Fruit fly (Drosophila melanogaster) whole organism, embryonic: ENCODE measurements around the gene CG14817.
A peak's percentile ranks its signal among the peaks of the same experiment; 100 is the strongest.

Experiments used
- Abd-B ChIP-seq: fragments of 200-800 bp; sonication (Bioruptor generic); optimal IDR thresholded peaks from 2 replicates; lab custom pipeline; 2018; ENCODE audit warnings: missing biosample characterization, mild to moderate bottlenecking, missing genetic modification characterization, moderate library complexity
- B-H2 ChIP-seq: fragments of 200-800 bp; sonication (Bioruptor generic); optimal IDR thresholded peaks from 2 replicates; lab custom pipeline; 2018; ENCODE audit warnings: missing biosample characterization, mild to moderate bottlenecking, missing genetic modification characterization
- BtbVII ChIP-seq: fragments of 200-800 bp; sonication (Bioruptor generic); optimal IDR thresholded peaks from 3 replicates; lab custom pipeline; 2017; ENCODE audit warnings: missing biosample characterization, mild to moderate bottlenecking, missing genetic modification characterization
- CG11398 ChIP-seq: fragments of 200-800 bp; sonication (Bioruptor generic); optimal IDR thresholded peaks from 2 replicates; lab custom pipeline; 2016; ENCODE audit warnings: missing biosample characterization, missing genetic modification characterization
- CG14050 ChIP-seq: fragments of 200-800 bp; sonication (Bioruptor generic); IDR thresholded peaks from 3 replicates; pipeline ENCODE4 v1.3.6; 2022; ENCODE audit warnings: missing biosample characterization, missing genetic modification characterization
- CG16815 ChIP-seq: fragments of 200-800 bp; sonication (Bioruptor generic); optimal IDR thresholded peaks from 3 replicates; lab custom pipeline; 2017; ENCODE audit warnings: missing biosample characterization, mild to moderate bottlenecking, missing genetic modification characterization
- CG17361 ChIP-seq: fragments of 200-800 bp; sonication (Bioruptor generic); IDR thresholded peaks from 3 replicates; pipeline ENCODE4 v1.3.6; 2022; ENCODE audit warnings: missing biosample characterization, missing genetic modification characterization
- CG17568 ChIP-seq: fragments of 200-800 bp; sonication (Bioruptor generic); optimal IDR thresholded peaks from 2 replicates; lab custom pipeline; 2018; ENCODE audit warnings: missing biosample characterization, mild to moderate bottlenecking, missing genetic modification characterization, moderate library complexity
- CG17802 ChIP-seq: fragments of 200-800 bp; sonication (Bioruptor generic); optimal IDR thresholded peaks from 2 replicates; lab custom pipeline; 2018; ENCODE audit warnings: missing biosample characterization, mild to moderate bottlenecking, missing genetic modification characterization, moderate library complexity
- CG17912 ChIP-seq: fragments of 200-800 bp; sonication (Bioruptor generic); optimal IDR thresholded peaks from 2 replicates; lab custom pipeline; 2018; ENCODE audit warnings: missing biosample characterization, mild to moderate bottlenecking, missing genetic modification characterization
- CG18764 ChIP-seq: fragments of 200-800 bp; sonication (Bioruptor generic); optimal IDR thresholded peaks from 3 replicates; lab custom pipeline; 2016; ENCODE audit warnings: missing biosample characterization, missing genetic modification characterization
- CG2129 ChIP-seq: fragments of 200-800 bp; sonication (Bioruptor generic); IDR thresholded peaks from 2 replicates; pipeline ENCODE4 v1.3.6; 2022; ENCODE audit warnings: missing biosample characterization, missing genetic modification characterization; ENCODE audit not compliant: partially characterized antibody
- CG2875 ChIP-seq: fragments of 200-800 bp; sonication (Bioruptor generic); optimal IDR thresholded peaks from 2 replicates; lab custom pipeline; 2017; ENCODE audit warnings: missing biosample characterization, mild to moderate bottlenecking, missing genetic modification characterization, missing genetic modification reagents
- CG31365 ChIP-seq: fragments of 200-800 bp; sonication (Bioruptor generic); optimal IDR thresholded peaks from 2 replicates; lab custom pipeline; 2018; ENCODE audit warnings: missing biosample characterization, mild to moderate bottlenecking, missing genetic modification characterization
- CG32767 ChIP-seq: fragments of 200-800 bp; sonication (Bioruptor generic); IDR thresholded peaks from 2 replicates; pipeline ENCODE4 v1.3.6; 2022; ENCODE audit warnings: missing biosample characterization, missing genetic modification characterization
- CG33557 ChIP-seq: fragments of 200-800 bp; sonication (Bioruptor generic); optimal IDR thresholded peaks from 2 replicates; lab custom pipeline; 2019; ENCODE audit warnings: missing biosample characterization, mild to moderate bottlenecking, missing genetic modification characterization, moderate library complexity
- CG3407 ChIP-seq: fragments of 200-800 bp; sonication (Bioruptor generic); optimal IDR thresholded peaks from 2 replicates; lab custom pipeline; 2018; ENCODE audit warnings: missing biosample characterization, mild to moderate bottlenecking, missing genetic modification characterization
- CG34224 ChIP-seq: fragments of 200-800 bp; sonication (Bioruptor generic); IDR thresholded peaks from 3 replicates; pipeline ENCODE4 v1.3.6; 2022; ENCODE audit warnings: missing biosample characterization, missing genetic modification characterization; ENCODE audit not compliant: partially characterized antibody
- CG4328 ChIP-seq: fragments of 200-800 bp; sonication (Bioruptor generic); optimal IDR thresholded peaks from 3 replicates; lab custom pipeline; 2017; ENCODE audit warnings: missing biosample characterization, missing genetic modification reagents, missing genetic modification characterization
- CG4854 ChIP-seq: fragments of 200-800 bp; sonication (Bioruptor generic); optimal IDR thresholded peaks from 2 replicates; lab custom pipeline; 2016; ENCODE audit warnings: missing biosample characterization, missing genetic modification characterization, inconsistent platforms
- CG5245 ChIP-seq: fragments of 200-800 bp; sonication (Bioruptor generic); optimal IDR thresholded peaks from 3 replicates; lab custom pipeline; 2016; ENCODE audit warnings: missing biosample characterization, missing genetic modification characterization
- CG6813 ChIP-seq: fragments of 200-800 bp; sonication (Bioruptor generic); optimal IDR thresholded peaks from 2 replicates; lab custom pipeline; 2017; ENCODE audit warnings: missing biosample characterization, missing genetic modification characterization, mild to moderate bottlenecking, moderate library complexity, missing genetic modification reagents
- CG7271 ChIP-seq: fragments of 200-800 bp; sonication (Bioruptor generic); optimal IDR thresholded peaks from 2 replicates; lab custom pipeline; 2018; ENCODE audit warnings: missing biosample characterization, mild to moderate bottlenecking, missing genetic modification characterization, moderate library complexity
- CG7928 ChIP-seq: fragments of 200-800 bp; sonication (Bioruptor generic); optimal IDR thresholded peaks from 2 replicates; lab custom pipeline; 2017; ENCODE audit warnings: missing biosample characterization, mild to moderate bottlenecking, missing genetic modification characterization
- CG9727 ChIP-seq: fragments of 200-800 bp; sonication (Bioruptor generic); optimal IDR thresholded peaks from 3 replicates; lab custom pipeline; 2017; ENCODE audit warnings: missing biosample characterization, mild to moderate bottlenecking, missing genetic modification characterization
- Dbx ChIP-seq: fragments of 200-800 bp; sonication (Bioruptor generic); IDR thresholded peaks from 3 replicates; pipeline ENCODE4 v1.3.6; 2022; ENCODE audit warnings: missing biosample characterization, missing genetic modification characterization
- Doc2 ChIP-seq: fragments of 200-800 bp; sonication (Bioruptor generic); IDR thresholded peaks from 2 replicates; pipeline ENCODE4 v1.3.6; 2022; ENCODE audit warnings: missing biosample characterization, missing genetic modification characterization
- Fer2 ChIP-seq: fragments of 200-800 bp; sonication (Bioruptor generic); optimal IDR thresholded peaks from 2 replicates; lab custom pipeline; 2018; ENCODE audit warnings: missing biosample characterization, mild to moderate bottlenecking, missing genetic modification characterization, moderate library complexity
- Hey ChIP-seq: fragments of 200-800 bp; sonication (Bioruptor generic); optimal IDR thresholded peaks from 3 replicates; lab custom pipeline; 2018; ENCODE audit warnings: missing biosample characterization, mild to moderate bottlenecking, missing genetic modification characterization
- HmgZ ChIP-seq: fragments of 200-800 bp; sonication (Bioruptor generic); optimal IDR thresholded peaks from 2 replicates; lab custom pipeline; 2018; ENCODE audit warnings: missing biosample characterization, mild to moderate bottlenecking, missing genetic modification characterization
- Hmr ChIP-seq: fragments of 200-800 bp; sonication (Bioruptor generic); optimal IDR thresholded peaks from 3 replicates; lab custom pipeline; 2017; ENCODE audit warnings: mild to moderate bottlenecking, missing biosample characterization, missing genetic modification reagents, missing genetic modification characterization
- Hmx ChIP-seq: fragments of 200-800 bp; sonication (Bioruptor generic); optimal IDR thresholded peaks from 2 replicates; lab custom pipeline; 2016; ENCODE audit warnings: missing biosample characterization, missing genetic modification characterization
- Side ChIP-seq: fragments of 200-800 bp; sonication (Bioruptor generic); optimal IDR thresholded peaks from 2 replicates; lab custom pipeline; 2016; ENCODE audit warnings: missing biosample characterization, missing genetic modification characterization
- Six4 ChIP-seq: fragments of 200-800 bp; sonication (Bioruptor generic); optimal IDR thresholded peaks from 2 replicates; lab custom pipeline; 2016; ENCODE audit warnings: missing biosample characterization, missing genetic modification characterization
- Ssrp ChIP-seq: fragments of 200-800 bp; sonication (Bioruptor generic); optimal IDR thresholded peaks from 2 replicates; lab custom pipeline; 2018; ENCODE audit warnings: missing biosample characterization, mild to moderate bottlenecking, missing genetic modification characterization, moderate library complexity
- Tbp ChIP-seq: fragments of >200 bp; optimal IDR thresholded peaks from 2 replicates; lab custom pipeline; 2018; ENCODE audit warnings: missing biosample characterization, missing genetic modification characterization
- cg ChIP-seq: fragments of 200-800 bp; sonication (Bioruptor generic); optimal IDR thresholded peaks from 3 replicates; lab custom pipeline; 2019; ENCODE audit warnings: missing biosample characterization, mild to moderate bottlenecking, missing genetic modification characterization, moderate library complexity
- dm ChIP-seq: fragments of 200-800 bp; sonication (Bioruptor generic); optimal IDR thresholded peaks from 3 replicates; lab custom pipeline; 2016; ENCODE audit warnings: missing biosample characterization, missing genetic modification characterization
- fru ChIP-seq: fragments of >200 bp; optimal IDR thresholded peaks from 2 replicates; lab custom pipeline; 2017
- grn ChIP-seq: fragments of 200-800 bp; sonication (Bioruptor generic); optimal IDR thresholded peaks from 3 replicates; lab custom pipeline; 2017; ENCODE audit warnings: missing biosample characterization, missing genetic modification characterization
- jumu ChIP-seq: fragments of 200-800 bp; sonication (Bioruptor generic); optimal IDR thresholded peaks from 3 replicates; lab custom pipeline; 2016; ENCODE audit warnings: missing biosample characterization, missing genetic modification characterization
- mld ChIP-seq: fragments of 200-800 bp; sonication (Bioruptor generic); IDR thresholded peaks from 3 replicates; pipeline ENCODE4 v1.3.6; 2022; ENCODE audit warnings: missing biosample characterization, missing genetic modification characterization; ENCODE audit not compliant: partially characterized antibody
- nerfin-1 ChIP-seq: fragments of 200-800 bp; sonication (Bioruptor generic); optimal IDR thresholded peaks from 3 replicates; lab custom pipeline; 2019; ENCODE audit warnings: missing biosample characterization, mild to moderate bottlenecking, missing genetic modification characterization, moderate library complexity
- sna ChIP-seq: fragments of 200-800 bp; sonication (Bioruptor generic); IDR thresholded peaks from 2 replicates; pipeline ENCODE4 v1.3.6; 2022; ENCODE audit warnings: missing biosample characterization, missing genetic modification characterization; ENCODE audit not compliant: partially characterized antibody
- stwl ChIP-seq: fragments of 200-800 bp; sonication (Bioruptor generic); optimal IDR thresholded peaks from 3 replicates; lab custom pipeline; 2018; ENCODE audit warnings: missing biosample characterization, mild to moderate bottlenecking, missing genetic modification characterization, moderate library complexity
- tin ChIP-seq: fragments of 200-800 bp; sonication (Bioruptor generic); optimal IDR thresholded peaks from 3 replicates; lab custom pipeline; 2016; ENCODE audit warnings: missing biosample characterization, missing genetic modification characterization
- tio ChIP-seq: fragments of 200-800 bp; sonication (Bioruptor generic); optimal IDR thresholded peaks from 2 replicates; lab custom pipeline; 2017; ENCODE audit warnings: missing biosample characterization, missing genetic modification characterization, inconsistent platforms
- trem ChIP-seq: fragments of 200-800 bp; optimal IDR thresholded peaks from 3 replicates; lab custom pipeline; 2019; ENCODE audit warnings: missing biosample characterization, mild to moderate bottlenecking, missing genetic modification characterization, moderate library complexity
- unpg ChIP-seq: fragments of 200-800 bp; sonication (Bioruptor generic); optimal IDR thresholded peaks from 3 replicates; lab custom pipeline; 2018; ENCODE audit warnings: missing biosample characterization, mild to moderate bottlenecking, missing genetic modification characterization, moderate library complexity
- vfl ChIP-seq: fragments of 200-800 bp; sonication (Bioruptor generic); optimal IDR thresholded peaks from 2 replicates; lab custom pipeline; 2016; ENCODE audit warnings: missing biosample characterization, missing genetic modification characterization
- wor ChIP-seq: fragments of 200-800 bp; sonication (Bioruptor generic); IDR thresholded peaks from 2 replicates; pipeline ENCODE4 v1.3.6; 2022; ENCODE audit warnings: missing biosample characterization, missing genetic modification characterization

The CG14817 gene

DNA sequence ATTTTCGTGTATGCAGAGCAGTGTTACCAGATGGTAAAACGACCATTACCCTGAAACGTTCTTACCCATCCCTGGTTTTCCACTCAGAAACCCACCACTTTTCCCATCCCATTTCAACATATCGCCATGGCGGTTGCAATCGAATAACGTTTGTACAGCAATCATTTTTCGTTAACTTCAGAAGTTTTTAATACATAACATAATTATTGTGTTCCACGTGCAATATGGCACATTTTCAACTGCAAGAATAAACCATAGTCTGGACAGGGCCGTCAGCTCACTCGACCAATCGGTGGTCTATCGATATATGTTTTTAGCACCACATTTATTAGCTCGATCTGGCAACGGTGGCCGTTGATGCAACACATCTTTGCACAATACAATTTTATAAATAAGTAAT, 12.9 kb upstream of the CG14817 start, which contains the start of the genes trr and mRpL16 (continued):
- TF ChIP-seq mld (GFP tag; lab: Robert Waterston, UW) (0 out of 3 replicates have a peak, but pooled peaks have one; percentile 33), Tbp (GFP tag; lab: Kevin White, UChicago) (no peak), CG4328 (GFP tag; lab: Kevin White, UChicago) (no peak), CG17912 (GFP tag; lab: Kevin White, UChicago) (peak; percentile 30), CG31365 (tag; lab: Kevin White, UChicago) (no peak), BtbVII (no peak), dm (GFP tag; lab: Kevin White, UChicago) (peak; percentile 24), CG11398 (GFP tag; lab: Kevin White, UChicago) (peak; percentile 27), CG5245 (GFP tag; lab: Kevin White, UChicago) (no peak), CG6813 (no peak), stwl (tag; lab: Kevin White, UChicago) (peak; percentile 60), CG32767 (no peak), unpg (peak; percentile 39), Six4 (GFP tag; lab: Kevin White, UChicago) (no peak), vfl (GFP tag; lab: Kevin White, UChicago) (no peak), CG14050 (GFP tag; lab: Robert Waterston, UW) (no peak), Side (GFP tag; lab: Kevin White, UChicago) (peak; percentile 27), tin (peak; percentile 32), grn (GFP tag; lab: Kevin White, UChicago) (no peak), sna (GFP tag; lab: Robert Waterston, UW) (peak; percentile 68; the same call in 1 of the 2 replicates), CG33557 (GFP tag; lab: Kevin White, UChicago) (no peak), Ssrp (tag; lab: Kevin White, UChicago) (no peak), Hmx (GFP tag; lab: Kevin White, UChicago) (no peak), fru (lab: Kevin White, UChicago) (no peak), HmgZ (tag; lab: Kevin White, UChicago) (peak; percentile 31), Doc2 (GFP tag; lab: Robert Waterston, UW) (no peak), CG9727 (GFP tag; lab: Kevin White, UChicago) (peak; percentile 60), CG4854 (GFP tag; lab: Kevin White, UChicago) (no peak), CG7928 (GFP tag; lab: Kevin White, UChicago) (peak; percentile 92), CG18764 (no peak), CG17802 (tag; lab: Kevin White, UChicago) (peak; percentile 100), CG7271 (tag; lab: Kevin White, UChicago) (peak; percentile 14), CG2129 (GFP tag; lab: Robert Waterston, UW) (peak; percentile 44; the same call in 1 of the 2 replicates), trem (tag; lab: Kevin White, UChicago) (peak; percentile 83), CG3407 (GFP tag; lab: Kevin White, UChicago) (no peak), CG34224 (GFP tag; lab: Robert Waterston, UW) (0 out of 3 replicates have a peak, but pooled peaks have one; percentile 37), Fer2 (tag; lab: Kevin White, UChicago) (no peak), wor (GFP tag; lab: Robert Waterston, UW) (no peak), B-H2 (GFP tag; lab: Kevin White, UChicago) (no peak), Hmr (no peak), nerfin-1 (tag; lab: Kevin White, UChicago) (peak; percentile 5), Dbx (GFP tag; lab: Robert Waterston, UW) (peak; percentile 71), CG17568 (GFP tag; lab: Kevin White, UChicago) (no peak), Abd-B (GFP tag; lab: Kevin White, UChicago) (peak; percentile 64), CG16815 (no peak), Hey (tag; lab: Kevin White, UChicago) (no peak), CG2875 (no peak), tio (GFP tag; lab: Kevin White, UChicago) (no peak), cg (GFP tag; lab: Kevin White, UChicago) (peak; percentile 7), CG17361 (GFP tag; lab: Robert Waterston, UW) (no peak; the same call in 2 of the 3 replicates), jumu (GFP tag; lab: Kevin White, UChicago) (peak; percentile 49)
